Fruit fly (Drosophila melanogaster): ENCODE measurements around the gene mRpL44.

mRpL44 gene

DNA sequence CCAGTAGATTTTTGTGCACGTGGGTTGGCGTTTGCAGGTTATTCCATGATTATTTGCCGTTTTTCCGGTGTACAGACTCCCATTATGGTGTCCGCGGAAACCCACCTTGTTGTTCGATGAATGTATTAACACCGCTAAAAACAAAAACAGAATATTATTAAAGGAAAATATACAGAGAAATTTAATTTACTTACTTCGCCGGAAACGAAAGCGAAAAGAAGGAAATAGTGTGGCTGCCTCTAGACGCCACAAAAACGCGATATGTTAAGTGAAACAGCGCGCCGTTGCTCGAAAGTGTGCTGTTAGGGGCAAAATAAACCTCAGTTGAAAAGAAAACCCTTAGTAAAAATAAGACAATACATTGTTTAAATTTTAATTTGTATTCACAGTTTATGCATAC is 3.6 kb downstream of the mRpL44 start, which contains the start of gene RpL35A (continued):
- TF ChIP-seq br (optimal IDR thresholded peaks at IDR 0.05) (no peak), abd-A (tag; optimal IDR thresholded peaks at IDR 0.05) (no peak), CG7987 (GFP tag; optimal IDR thresholded peaks at IDR 0.05) (peak; percentile 94), ems (GFP tag; optimal IDR thresholded peaks at IDR 0.05) (peak; percentile 67), CG2889 (GFP tag; IDR thresholded peaks at IDR 0.05) (no peak), CG12071 (GFP tag; optimal IDR thresholded peaks at IDR 0.05) (peak; percentile 82), slbo (GFP tag; IDR thresholded peaks at IDR 0.05) (peak; percentile 37; the same call in 1 of the 2 replicates), cas (GFP tag; IDR thresholded peaks at IDR 0.05) (no peak), CG2875 (GFP tag; optimal IDR thresholded peaks at IDR 0.05) (peak; percentile 77), CG30431 (GFP tag; optimal IDR thresholded peaks at IDR 0.05) (peak; percentile 21), CG2116 (GFP tag; optimal IDR thresholded peaks at IDR 0.05) (no peak), usp (GFP tag; optimal IDR thresholded peaks at IDR 0.05) (no peak), dimm (GFP tag; IDR thresholded peaks at IDR 0.05) (no peak), Oaz (GFP tag; IDR thresholded peaks at IDR 0.05) (no peak), CG15073 (GFP tag; optimal IDR thresholded peaks at IDR 0.05) (no peak), al (GFP tag; IDR thresholded peaks at IDR 0.05) (no peak), Taf1 (GFP tag; IDR thresholded peaks at IDR 0.05) (no peak), HmgZ (tag; optimal IDR thresholded peaks at IDR 0.05) (peak; percentile 53), Atf6 (GFP tag; IDR thresholded peaks at IDR 0.05) (peak; percentile 70), pita (GFP tag; optimal IDR thresholded peaks at IDR 0.05) (no peak), Blimp-1 (GFP tag; optimal IDR thresholded peaks at IDR 0.05) (peak; percentile 63), h (optimal IDR thresholded peaks at IDR 0.05) (no peak), CG13894 (tag; optimal IDR thresholded peaks at IDR 0.05) (peak; percentile 56), CG9797 (GFP tag; optimal IDR thresholded peaks at IDR 0.05) (peak; percentile 81), Asciz (GFP tag; optimal IDR thresholded peaks at IDR 0.05) (no peak), CG6813 (GFP tag; optimal IDR thresholded peaks at IDR 0.05) (peak; percentile 84), sc (optimal IDR thresholded peaks at IDR 0.05) (no peak), sc (GFP tag; optimal IDR thresholded peaks at IDR 0.05) (peak; percentile 31), CG17359 (tag; optimal IDR thresholded peaks at IDR 0.05) (peak; percentile 67), jumu (GFP tag; optimal IDR thresholded peaks at IDR 0.05) (no peak), E2f2 (GFP tag; IDR thresholded peaks at IDR 0.05) (peak; percentile 21), CG12299 (tag; optimal IDR thresholded peaks at IDR 0.05) (peak; percentile 77), seq (GFP tag; IDR thresholded peaks at IDR 0.05) (peak; percentile 63; the same call in 1 of the 2 replicates), kni (GFP tag; optimal IDR thresholded peaks at IDR 0.05) (peak; percentile 74), klu (GFP tag; IDR thresholded peaks at IDR 0.05) (no peak), Bgb (GFP tag; IDR thresholded peaks at IDR 0.05; ENCODE audit: partially characterized antibody) (no peak), stc (GFP tag; IDR thresholded peaks at IDR 0.05) (peak; percentile 69), Aef1 (GFP tag; IDR thresholded peaks at IDR 0.05) (no peak), pan (optimal IDR thresholded peaks at IDR 0.05) (no peak), pan (GFP tag; optimal IDR thresholded peaks at IDR 0.05 in 1 of 2, IDR thresholded peaks at IDR 0.05 in 1 of 2) (peak in 1 of 2 experiments; percentile 67), CG4360 (GFP tag; IDR thresholded peaks at IDR 0.05) (no peak), exex (tag; optimal IDR thresholded peaks at IDR 0.05) (peak; percentile 26), Dfd (GFP tag; optimal IDR thresholded peaks at IDR 0.05) (no peak), wek (GFP tag; optimal IDR thresholded peaks at IDR 0.05) (peak; percentile 99), CG31365 (tag; optimal IDR thresholded peaks at IDR 0.05) (peak; percentile 61), Neu2 (GFP tag; optimal IDR thresholded peaks at IDR 0.05; ENCODE audit: borderline replicate concordance) (peak; percentile 19), Poxn (GFP tag; IDR thresholded peaks at IDR 0.05) (no peak), Doc2 (GFP tag; IDR thresholded peaks at IDR 0.05) (no peak), CG9817 (tag; optimal IDR thresholded peaks at IDR 0.05) (peak; percentile 41), Trl (optimal IDR thresholded peaks at IDR 0.05) (no peak), Trl (GFP tag; optimal IDR thresholded peaks at IDR 0.05) (peak; percentile 70), sens-2 (GFP tag; IDR thresholded peaks at IDR 0.05) (peak; percentile 74; the same call in 1 of the 2 replicates), CG10274 (GFP tag; optimal IDR thresholded peaks at IDR 0.05) (peak; percentile 65)

Measured in whole organism, embryonic.